Fruit fly (Drosophila melanogaster) whole organism, embryonic: ENCODE results near the gene Noc2.

Source experiments
- Bgb ChIP-seq: fragments of 200-800 bp; sonication (Bioruptor generic); IDR thresholded peaks from 2 replicates; pipeline ENCODE4 v1.3.6; 2022; ENCODE audit warnings: missing biosample characterization, missing genetic modification characterization; ENCODE audit not compliant: partially characterized antibody
- Blimp-1 ChIP-seq: fragments of 200-800 bp; sonication (Bioruptor generic); optimal IDR thresholded peaks from 3 replicates; lab custom pipeline; 2018; ENCODE audit warnings: missing biosample characterization, missing genetic modification characterization, mild to moderate bottlenecking, moderate library complexity, missing genetic modification reagents
- Bteb2 ChIP-seq: fragments of 200-800 bp; sonication (Bioruptor generic); optimal IDR thresholded peaks from 2 replicates; lab custom pipeline; 2016; ENCODE audit warnings: missing biosample characterization, missing genetic modification characterization
- CG1024 ChIP-seq: fragments of 200-800 bp; sonication (Bioruptor generic); IDR thresholded peaks from 2 replicates; pipeline ENCODE4 v1.3.6; 2022; ENCODE audit warnings: missing biosample characterization, missing genetic modification characterization
- CG10431 ChIP-seq: fragments of 200-800 bp; sonication (Bioruptor generic); optimal IDR thresholded peaks from 3 replicates; lab custom pipeline; 2018; ENCODE audit warnings: missing biosample characterization, mild to moderate bottlenecking, missing genetic modification characterization
- CG10959 ChIP-seq: fragments of 200-800 bp; sonication (Bioruptor generic); IDR thresholded peaks from 2 replicates; pipeline ENCODE4 v1.3.6; 2022; ENCODE audit warnings: missing biosample characterization, missing genetic modification characterization
- CG11247 ChIP-seq: fragments of 200-800 bp; sonication (Bioruptor generic); IDR thresholded peaks from 2 replicates; pipeline ENCODE4 v1.3.6; 2022; ENCODE audit warnings: missing biosample characterization, missing genetic modification characterization
- CG12299 ChIP-seq: fragments of 200-800 bp; sonication (Bioruptor generic); optimal IDR thresholded peaks from 2 replicates; lab custom pipeline; 2018; ENCODE audit warnings: missing biosample characterization, mild to moderate bottlenecking, missing genetic modification characterization
- CG12391 ChIP-seq: fragments of 200-800 bp; sonication (Bioruptor generic); optimal IDR thresholded peaks from 3 replicates; lab custom pipeline; 2018; ENCODE audit warnings: missing biosample characterization, mild to moderate bottlenecking, missing genetic modification characterization, moderate library complexity
- CG13424 ChIP-seq: fragments of 200-800 bp; sonication (Bioruptor generic); optimal IDR thresholded peaks from 2 replicates; lab custom pipeline; 2019; ENCODE audit warnings: missing biosample characterization, mild to moderate bottlenecking, missing genetic modification characterization, moderate library complexity
- CG14050 ChIP-seq: fragments of 200-800 bp; sonication (Bioruptor generic); IDR thresholded peaks from 3 replicates; pipeline ENCODE4 v1.3.6; 2022; ENCODE audit warnings: missing biosample characterization, missing genetic modification characterization
- CG15696 ChIP-seq: fragments of 200-800 bp; sonication (Bioruptor generic); optimal IDR thresholded peaks from 2 replicates; lab custom pipeline; 2019; ENCODE audit warnings: missing biosample characterization, mild to moderate bottlenecking, missing genetic modification characterization, moderate library complexity
- CG17612 ChIP-seq: fragments of 200-800 bp; sonication (Bioruptor generic); IDR thresholded peaks from 2 replicates; pipeline ENCODE4 v1.3.6; 2022; ENCODE audit warnings: missing biosample characterization, missing genetic modification characterization
- CG17829 ChIP-seq: fragments of 200-800 bp; optimal IDR thresholded peaks from 2 replicates; lab custom pipeline; 2019; ENCODE audit warnings: missing biosample characterization, mild to moderate bottlenecking, missing genetic modification characterization, moderate library complexity
- CG1792 ChIP-seq: fragments of 200-800 bp; sonication (Bioruptor generic); optimal IDR thresholded peaks from 2 replicates; lab custom pipeline; 2016; ENCODE audit warnings: missing biosample characterization, missing genetic modification characterization
- CG18262 ChIP-seq: fragments of 200-800 bp; optimal IDR thresholded peaks from 3 replicates; lab custom pipeline; 2019; ENCODE audit warnings: missing biosample characterization, mild to moderate bottlenecking, missing genetic modification characterization, moderate library complexity
- CG30020 ChIP-seq: fragments of 200-800 bp; optimal IDR thresholded peaks from 2 replicates; lab custom pipeline; 2019; ENCODE audit warnings: missing biosample characterization, mild to moderate bottlenecking, missing genetic modification characterization, moderate library complexity
- CG34224 ChIP-seq: fragments of 200-800 bp; sonication (Bioruptor generic); IDR thresholded peaks from 3 replicates; pipeline ENCODE4 v1.3.6; 2022; ENCODE audit warnings: missing biosample characterization, missing genetic modification characterization; ENCODE audit not compliant: partially characterized antibody
- CG3838 ChIP-seq: fragments of 200-800 bp; sonication (Bioruptor generic); optimal IDR thresholded peaks from 3 replicates; lab custom pipeline; 2016; ENCODE audit warnings: missing biosample characterization, missing genetic modification characterization
- CG3995 ChIP-seq: fragments of 200-800 bp; sonication (Bioruptor generic); optimal IDR thresholded peaks from 3 replicates; lab custom pipeline; 2016; ENCODE audit warnings: missing biosample characterization, missing genetic modification characterization
- CG4404 ChIP-seq: fragments of 200-800 bp; sonication (Bioruptor generic); IDR thresholded peaks from 2 replicates; pipeline ENCODE4 v1.3.6; 2022; ENCODE audit warnings: missing biosample characterization, missing genetic modification characterization
- CG6254 ChIP-seq: fragments of 200-800 bp; sonication (Bioruptor generic); optimal IDR thresholded peaks from 3 replicates; lab custom pipeline; 2017; ENCODE audit warnings: mild to moderate bottlenecking, missing biosample characterization, missing genetic modification reagents, missing genetic modification characterization
- CG6272 ChIP-seq: fragments of 200-800 bp; sonication (Bioruptor generic); IDR thresholded peaks from 2 replicates; pipeline ENCODE4 v1.3.6; 2022; ENCODE audit warnings: missing biosample characterization, missing genetic modification characterization
- CG6813 ChIP-seq: fragments of 200-800 bp; sonication (Bioruptor generic); optimal IDR thresholded peaks from 2 replicates; lab custom pipeline; 2017; ENCODE audit warnings: missing biosample characterization, missing genetic modification characterization, mild to moderate bottlenecking, moderate library complexity, missing genetic modification reagents
- CG8765 ChIP-seq: fragments of 200-800 bp; sonication (Bioruptor generic); IDR thresholded peaks from 2 replicates; pipeline ENCODE4 v1.3.6; 2022; ENCODE audit warnings: missing biosample characterization, missing genetic modification characterization
- CG9215 ChIP-seq: fragments of 200-800 bp; sonication (Bioruptor generic); IDR thresholded peaks from 2 replicates; pipeline ENCODE4 v1.3.6; 2022; ENCODE audit warnings: missing biosample characterization, missing genetic modification characterization
- CG9932 ChIP-seq: fragments of 200-800 bp; sonication (Bioruptor generic); IDR thresholded peaks from 2 replicates; pipeline ENCODE4 v1.3.6; 2022; ENCODE audit warnings: missing biosample characterization, missing genetic modification characterization
- D19B ChIP-seq: fragments of 200-800 bp; sonication (Bioruptor generic); optimal IDR thresholded peaks from 2 replicates; lab custom pipeline; 2017; ENCODE audit warnings: missing biosample characterization, mild to moderate bottlenecking, missing genetic modification characterization
- Dip2 ChIP-seq: fragments of 200-800 bp; sonication (Bioruptor generic); IDR thresholded peaks from 2 replicates; pipeline ENCODE4 v1.3.6; 2022; ENCODE audit warnings: missing biosample characterization, missing genetic modification characterization
- Ets97D ChIP-seq: fragments of 200-800 bp; sonication (Bioruptor generic); optimal IDR thresholded peaks from 3 replicates; lab custom pipeline; 2016; ENCODE audit warnings: missing biosample characterization, missing genetic modification characterization
- Gug ChIP-seq: fragments of 200-800 bp; sonication (Bioruptor generic); IDR thresholded peaks from 4 replicates; pipeline ENCODE4 v1.3.6; 2022; ENCODE audit warnings: missing biosample characterization, missing genetic modification characterization
- HLH54F ChIP-seq: fragments of 200-800 bp; sonication (Bioruptor generic); optimal IDR thresholded peaks from 3 replicates; lab custom pipeline; 2016; ENCODE audit warnings: missing biosample characterization, missing genetic modification characterization
- HmgZ ChIP-seq: fragments of 200-800 bp; sonication (Bioruptor generic); optimal IDR thresholded peaks from 2 replicates; lab custom pipeline; 2018; ENCODE audit warnings: missing biosample characterization, mild to moderate bottlenecking, missing genetic modification characterization
- Hr51 ChIP-seq, 2 experiments: fragments of 200-800 bp; sonication (Bioruptor generic); optimal IDR thresholded peaks; 2 replicates in 1 of 2; 3 replicates in 1 of 2; lab custom pipeline; 2016 to 2018; ENCODE audit warnings: missing biosample characterization in 2 of 2, missing genetic modification characterization in 2 of 2, mild to moderate bottlenecking in 1 of 2, moderate library complexity in 1 of 2
- Oli ChIP-seq: fragments of 200-800 bp; sonication (Bioruptor generic); optimal IDR thresholded peaks from 2 replicates; lab custom pipeline; 2018; ENCODE audit warnings: missing biosample characterization, mild to moderate bottlenecking, missing genetic modification characterization, moderate library complexity
- Optix ChIP-seq: fragments of 200-800 bp; sonication (Bioruptor generic); IDR thresholded peaks from 3 replicates; pipeline ENCODE4 v1.3.6; 2022; ENCODE audit warnings: missing biosample characterization, missing genetic modification characterization
- Tbp ChIP-seq: fragments of >200 bp; optimal IDR thresholded peaks from 2 replicates; lab custom pipeline; 2018; ENCODE audit warnings: missing biosample characterization, missing genetic modification characterization
- Trl ChIP-seq, 3 experiments: fragments of >200 bp in 2 of 3; fragments of 200-800 bp in 1 of 3; sonication (Bioruptor generic) in 1 of 3; optimal IDR thresholded peaks; 2 replicates in 1 of 3; 3 replicates in 2 of 3; lab custom pipeline; 2016 to 2017; ENCODE audit warnings: missing biosample characterization in 1 of 3, missing genetic modification characterization in 1 of 3
- bsh ChIP-seq, 2 experiments: fragments of 200-800 bp; sonication (Bioruptor generic); optimal IDR thresholded peaks; 2 replicates each; lab custom pipeline; 2017 to 2018; ENCODE audit warnings: mild to moderate bottlenecking in 2 of 2, missing biosample characterization in 2 of 2, missing genetic modification characterization in 2 of 2, moderate library complexity in 1 of 2
- dmrt11E ChIP-seq: fragments of 200-800 bp; sonication (Bioruptor generic); optimal IDR thresholded peaks from 3 replicates; lab custom pipeline; 2018; ENCODE audit warnings: missing biosample characterization, mild to moderate bottlenecking, missing genetic modification characterization, moderate library complexity
- h ChIP-seq: fragments of >200 bp; optimal IDR thresholded peaks from 2 replicates; lab custom pipeline; 2017
- inv ChIP-seq: fragments of 200-800 bp; sonication (Bioruptor generic); IDR thresholded peaks from 2 replicates; pipeline ENCODE4 v1.3.6; 2022; ENCODE audit warnings: missing biosample characterization, missing genetic modification characterization; ENCODE audit not compliant: partially characterized antibody
- maf-S ChIP-seq: fragments of 200-800 bp; sonication (Bioruptor generic); optimal IDR thresholded peaks from 2 replicates; lab custom pipeline; 2016; ENCODE audit warnings: missing biosample characterization, missing genetic modification characterization
- prd ChIP-seq, 3 experiments: fragments of >200 bp in 2 of 3; fragments of 200-800 bp in 1 of 3; sonication (Bioruptor generic) in 1 of 3; optimal IDR thresholded peaks in 2 of 3; IDR thresholded peaks in 1 of 3; 2 replicates in 2 of 3; 3 replicates in 1 of 3; pipeline versions ENCODE4 v1.3.6 to Lab custom; 2017 to 2022; ENCODE audit warnings: missing biosample characterization in 1 of 3, missing genetic modification characterization in 1 of 3
- pzg ChIP-seq: fragments of 200-800 bp; sonication (Bioruptor generic); optimal IDR thresholded peaks from 3 replicates; lab custom pipeline; 2018; ENCODE audit warnings: missing biosample characterization, mild to moderate bottlenecking, missing genetic modification characterization, moderate library complexity
- slbo ChIP-seq: fragments of 200-800 bp; sonication (Bioruptor generic); IDR thresholded peaks from 2 replicates; pipeline ENCODE4 v1.3.6; 2022; ENCODE audit warnings: missing biosample characterization, missing genetic modification characterization
- ssp ChIP-seq: fragments of 200-800 bp; sonication (Bioruptor generic); IDR thresholded peaks from 2 replicates; pipeline ENCODE4 v1.3.6; 2022; ENCODE audit warnings: missing biosample characterization, missing genetic modification characterization
- toy ChIP-seq: fragments of 200-800 bp; sonication (Bioruptor generic); IDR thresholded peaks from 2 replicates; pipeline ENCODE4 v1.3.6; 2022; ENCODE audit warnings: missing biosample characterization, missing genetic modification characterization
- zen ChIP-seq: fragments of 200-800 bp; sonication (Bioruptor generic); optimal IDR thresholded peaks from 3 replicates; lab custom pipeline; 2018; ENCODE audit warnings: missing biosample characterization, mild to moderate bottlenecking, missing genetic modification characterization, moderate library complexity
- zen2 ChIP-seq: fragments of 200-800 bp; sonication (Bioruptor generic); IDR thresholded peaks from 3 replicates; pipeline ENCODE4 v1.3.6; 2022; ENCODE audit warnings: missing biosample characterization, missing genetic modification characterization; ENCODE audit not compliant: partially characterized antibody

Gene Noc2

dm6 chr2L:21149053-21149452 lies 14.4 kb upstream of the Noc2 start:
- TF ChIP-seq CG3995 (GFP tag; lab: Kevin White, UChicago) (no peak), HLH54F (no peak), D19B (GFP tag; lab: Kevin White, UChicago) (no peak), inv (GFP tag; lab: Robert Waterston, UW) (0 out of 2 replicates have a peak, but pooled peaks have one; percentile 24), CG10431 (no peak), slbo (peak; percentile 75), CG6254 (GFP tag; lab: Kevin White, UChicago) (peak; percentile 15), Optix (no peak), dmrt11E (tag; lab: Kevin White, UChicago) (peak; percentile 48), prd (optimal IDR thresholded peaks at IDR 0.05; lab: Kevin White, UChicago) (no peak), prd (GFP tag; IDR thresholded peaks at IDR 0.05; lab: Robert Waterston, UW) (peak; percentile 58; the same call in 2 of the 3 replicates), pzg (GFP tag; lab: Kevin White, UChicago) (peak; percentile 71), CG3838 (GFP tag; lab: Kevin White, UChicago) (no peak), CG17829 (peak; percentile 63), zen2 (GFP tag; lab: Robert Waterston, UW) (peak; percentile 73; the same call in 1 of the 3 replicates), bsh (GFP tag; optimal IDR thresholded peaks at IDR 0.05; lab: Kevin White, UChicago) (peak in 1 of 2 experiments; percentile 67), CG9932 (GFP tag; lab: Robert Waterston, UW) (peak; percentile 77), Ets97D (GFP tag; lab: Kevin White, UChicago) (peak; percentile 55), CG1024 (GFP tag; lab: Robert Waterston, UW) (no peak), CG8765 (GFP tag; lab: Robert Waterston, UW) (no peak), CG10959 (GFP tag; lab: Robert Waterston, UW) (no peak), Bgb (GFP tag; lab: Robert Waterston, UW) (peak; percentile 72; the same call in 1 of the 2 replicates), CG13424 (peak; percentile 37), HmgZ (tag; lab: Kevin White, UChicago) (peak; percentile 50), Dip2 (no peak), ssp (GFP tag; lab: Robert Waterston, UW) (peak; percentile 53), Trl (optimal IDR thresholded peaks at IDR 0.05; lab: Kevin White, UChicago) (no peak), Trl (GFP tag; optimal IDR thresholded peaks at IDR 0.05; lab: Kevin White, UChicago) (peak; percentile 2), CG4404 (GFP tag; lab: Robert Waterston, UW) (no peak), Tbp (no peak), CG12391 (tag; lab: Kevin White, UChicago) (peak; percentile 74), CG34224 (GFP tag; lab: Robert Waterston, UW) (peak; percentile 80), zen (tag; lab: Kevin White, UChicago) (peak; percentile 3), CG12299 (tag; lab: Kevin White, UChicago) (peak; percentile 33), Gug (GFP tag; lab: Robert Waterston, UW) (peak; percentile 26; the same call in 1 of the 4 replicates), CG14050 (no peak), CG6272 (GFP tag; lab: Robert Waterston, UW) (no peak), CG6813 (GFP tag; lab: Kevin White, UChicago) (no peak), CG9215 (GFP tag; lab: Robert Waterston, UW) (no peak), CG30020 (tag; lab: Kevin White, UChicago) (peak; percentile 59), CG1792 (GFP tag; lab: Kevin White, UChicago) (no peak), CG17612 (GFP tag; lab: Robert Waterston, UW) (no peak), Oli (tag; lab: Kevin White, UChicago) (no peak), CG18262 (peak; percentile 62), maf-S (no peak), Blimp-1 (GFP tag; lab: Kevin White, UChicago) (no peak), Bteb2 (GFP tag; lab: Kevin White, UChicago) (peak; percentile 53), toy (GFP tag; lab: Robert Waterston, UW) (no peak), h (no peak), CG11247 (GFP tag; lab: Robert Waterston, UW) (peak; percentile 43), CG15696 (peak; percentile 28), Hr51 (GFP tag; optimal IDR thresholded peaks at IDR 0.05; lab: Kevin White, UChicago) (peak in 1 of 2 experiments; percentile 70)
